Worm (Caenorhabditis elegans) whole organism, L2 larva: ENCODE results near the gene H03G16.5.

Experiments used
- elt-1 ChIP-seq: fragments of 150-350 bp; optimal IDR thresholded peaks from 2 replicates; lab custom pipeline; 2014; ENCODE audit warnings: missing biosample characterization, missing genetic modification characterization
- mdl-1 ChIP-seq, 2 experiments: fragments of 150-350 bp in 1 of 2; sonication (generic microtip) in 1 of 2; optimal IDR thresholded peaks; 2 replicates each; lab custom pipeline; 2017; ENCODE audit warnings: missing biosample characterization in 2 of 2, missing genetic modification characterization in 2 of 2
- nhr-77 ChIP-seq: fragments of 150-350 bp; optimal IDR thresholded peaks from 2 replicates; lab custom pipeline; 2014; ENCODE audit warnings: missing biosample characterization, missing genetic modification characterization
- unc-39 ChIP-seq: fragments of 150-350 bp; optimal IDR thresholded peaks from 2 replicates; lab custom pipeline; 2014; ENCODE audit warnings: missing biosample characterization, missing genetic modification characterization
- unc-62 ChIP-seq: fragments of 150-350 bp; optimal IDR thresholded peaks from 2 replicates; lab custom pipeline; 2014; ENCODE audit warnings: missing biosample characterization, missing genetic modification reagents, missing genetic modification characterization
- zag-1 ChIP-seq: fragments of 150-350 bp; optimal IDR thresholded peaks from 2 replicates; lab custom pipeline; 2014; ENCODE audit warnings: missing biosample characterization, missing genetic modification characterization

DNA sequence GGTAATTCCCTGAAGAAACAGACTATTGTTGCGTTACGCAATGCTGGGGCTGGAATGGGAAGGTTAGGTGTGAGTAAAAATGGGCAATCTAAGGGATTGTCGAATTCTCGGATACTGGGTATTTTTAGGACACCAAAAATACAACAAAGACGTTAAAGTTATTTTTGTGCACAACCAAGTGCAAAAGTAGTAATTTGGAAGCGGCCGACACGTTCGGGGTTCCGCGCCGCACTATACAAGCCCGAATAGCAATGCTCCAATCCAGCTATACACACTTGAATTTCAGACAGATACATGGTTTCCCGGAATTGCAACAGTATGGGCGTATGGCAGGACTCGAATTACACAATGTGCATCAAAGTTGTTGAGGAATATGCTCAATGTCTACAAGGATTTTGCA is 28.6 kb downstream of the H03G16.5 start:
- TF ChIP-seq elt-1 (tag; lab: Kevin White, UChicago) (no peak), zag-1 (tag; lab: Kevin White, UChicago) (no peak), unc-62 (GFP tag; lab: Kevin White, UChicago) (no peak), unc-39 (no peak), nhr-77 (tag; lab: Kevin White, UChicago) (no peak), mdl-1 (tag; optimal IDR thresholded peaks at IDR 0.05; lab: Kevin White, UChicago) (no peak)
